Fruit fly (Drosophila melanogaster): ENCODE results near the gene Gmd.
A peak's percentile ranks its signal among the peaks of the same experiment; 100 is the strongest.

Gmd gene

DNA sequence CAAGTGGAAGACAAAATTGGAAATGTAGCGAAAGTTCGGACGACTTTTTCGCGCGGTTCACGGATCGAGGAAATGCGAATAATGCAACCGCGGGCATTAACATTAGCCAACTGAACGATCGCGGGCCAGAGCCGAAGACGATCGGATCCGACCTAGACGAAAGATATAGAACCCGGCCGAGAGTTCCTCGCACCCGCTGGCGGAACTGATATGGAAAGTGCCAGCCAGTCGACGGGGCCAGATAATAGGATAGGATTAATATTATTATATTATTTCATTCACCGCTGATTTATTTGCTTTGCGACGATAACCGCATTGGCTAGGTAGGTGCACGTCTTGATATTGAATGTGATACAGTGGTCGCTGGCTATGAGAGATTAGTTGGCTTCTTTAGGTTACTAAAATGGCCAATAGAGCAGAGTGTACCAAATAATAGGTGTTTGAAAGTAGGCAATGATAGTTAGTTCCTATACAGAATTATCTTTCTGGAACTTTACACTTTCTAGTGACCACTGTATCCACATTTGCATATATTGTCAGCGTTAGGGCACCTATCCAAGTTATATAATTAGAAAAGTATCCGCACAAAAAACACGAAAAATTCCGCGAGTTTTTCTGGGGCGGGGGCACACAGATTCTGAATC lies 22.7 kb upstream of the Gmd start:
- peak; percentile 80 for TF ChIP-seq EcR (GFP tag; optimal IDR thresholded peaks at IDR 0.05)
- TF ChIP-seq CG34367 (tag; optimal IDR thresholded peaks at IDR 0.05) = peak; percentile 54
- TF ChIP-seq CG15710 (tag; optimal IDR thresholded peaks at IDR 0.05) = peak; percentile 52
- TF ChIP-seq Pif1A (GFP tag; optimal IDR thresholded peaks at IDR 0.05) = peak; percentile 68
- peak; percentile 90 for TF ChIP-seq Ets98B (GFP tag; IDR thresholded peaks at IDR 0.05)
- peak; percentile 60 for TF ChIP-seq CG12605 (GFP tag; IDR thresholded peaks at IDR 0.05)
- no peak for TF ChIP-seq gl (tag; optimal IDR thresholded peaks at IDR 0.05)
- TF ChIP-seq CG13204 (GFP tag; optimal IDR thresholded peaks at IDR 0.05) = no peak
- TF ChIP-seq CG9948 (tag; optimal IDR thresholded peaks at IDR 0.05) = peak; percentile 53
- peak; percentile 83 for TF ChIP-seq rn (GFP tag; IDR thresholded peaks at IDR 0.05)
- TF ChIP-seq CG14655 (GFP tag; optimal IDR thresholded peaks at IDR 0.05) = peak; percentile 84
- TF ChIP-seq CG8301 (tag; optimal IDR thresholded peaks at IDR 0.05) = peak; percentile 78
- peak; percentile 87 for TF ChIP-seq CG32121 (GFP tag; IDR thresholded peaks at IDR 0.05)
- TF ChIP-seq Pif1B (GFP tag; optimal IDR thresholded peaks at IDR 0.05) = peak; percentile 65
- TF ChIP-seq CG8159 (tag; optimal IDR thresholded peaks at IDR 0.05) = peak; percentile 62
- TF ChIP-seq fd96Ca (GFP tag; IDR thresholded peaks at IDR 0.05) = peak; percentile 92
- TF ChIP-seq CG17806 (tag; optimal IDR thresholded peaks at IDR 0.05) = peak; percentile 48
- peak; percentile 87 for TF ChIP-seq CG4496 (GFP tag; IDR thresholded peaks at IDR 0.05)
- peak; percentile 37 for TF ChIP-seq Snoo (tag; optimal IDR thresholded peaks at IDR 0.05)
- TF ChIP-seq CG10348 (GFP tag; IDR thresholded peaks at IDR 0.05) = peak; percentile 36; the same call in 1 of the 2 replicates
- no peak for TF ChIP-seq D1 (tag; optimal IDR thresholded peaks at IDR 0.05)

DNA sequence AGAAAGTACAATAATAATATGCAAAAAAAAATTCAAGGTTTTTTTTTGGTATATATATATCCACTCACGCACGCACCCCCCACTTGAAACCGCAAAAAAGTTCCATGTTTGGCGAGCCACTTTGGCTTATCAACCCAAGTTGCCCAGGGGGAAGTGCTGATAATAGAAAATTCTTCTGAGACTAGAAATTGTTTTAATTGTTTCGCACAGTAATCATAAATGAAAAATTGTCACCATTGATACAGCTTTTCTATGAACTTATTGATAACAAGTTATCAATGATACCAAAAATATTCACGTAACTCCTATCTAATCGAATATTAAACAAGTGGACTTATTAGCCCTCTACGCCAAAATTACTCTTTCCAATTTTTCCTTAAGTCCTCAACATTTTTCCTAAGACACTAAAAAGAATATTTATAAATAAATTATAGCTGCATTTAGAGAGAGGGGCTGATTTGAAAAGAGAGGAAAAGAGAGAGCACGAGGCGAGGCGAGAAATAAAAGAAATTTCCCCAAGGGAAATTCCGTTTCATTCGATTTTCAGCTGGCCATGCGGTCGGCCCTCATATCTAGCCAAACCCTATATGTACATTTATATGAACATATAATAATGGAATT lies 21.9 kb upstream of the Gmd start:
- TF ChIP-seq Snoo (tag; optimal IDR thresholded peaks at IDR 0.05) = no peak
- no peak for TF ChIP-seq CG15710 (tag; optimal IDR thresholded peaks at IDR 0.05)
- TF ChIP-seq CG13204 (GFP tag; optimal IDR thresholded peaks at IDR 0.05) = no peak
- TF ChIP-seq CG8301 (tag; optimal IDR thresholded peaks at IDR 0.05) = no peak

DNA sequence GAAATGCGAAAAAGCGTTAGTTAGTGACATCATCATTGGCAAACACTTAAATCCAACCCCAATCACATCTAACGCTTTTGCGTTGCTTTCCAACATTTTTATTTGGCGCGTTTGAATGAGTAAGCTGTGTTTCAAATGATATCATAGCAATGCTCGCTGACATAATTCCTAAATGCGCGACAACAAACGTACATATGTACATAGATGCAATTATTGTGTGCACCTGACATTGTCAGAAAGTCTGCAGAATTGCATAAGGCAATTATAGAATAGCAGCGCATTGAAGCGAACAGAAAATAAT lies 21.4 kb upstream of the Gmd start:
- no peak for TF ChIP-seq Pif1B (GFP tag; optimal IDR thresholded peaks at IDR 0.05)
- TF ChIP-seq Ets98B (GFP tag; IDR thresholded peaks at IDR 0.05) = no peak
- no peak for TF ChIP-seq Snoo (tag; optimal IDR thresholded peaks at IDR 0.05)
- TF ChIP-seq CG4496 (GFP tag; IDR thresholded peaks at IDR 0.05) = no peak
- TF ChIP-seq CG14655 (GFP tag; optimal IDR thresholded peaks at IDR 0.05) = no peak
- TF ChIP-seq CG15710 (tag; optimal IDR thresholded peaks at IDR 0.05) = no peak
- no peak for TF ChIP-seq EcR (GFP tag; optimal IDR thresholded peaks at IDR 0.05)
- no peak for TF ChIP-seq CG8159 (tag; optimal IDR thresholded peaks at IDR 0.05)
- no peak for TF ChIP-seq CG9948 (tag; optimal IDR thresholded peaks at IDR 0.05)
- no peak for TF ChIP-seq CG13204 (GFP tag; optimal IDR thresholded peaks at IDR 0.05)
- no peak for TF ChIP-seq rn (GFP tag; IDR thresholded peaks at IDR 0.05)
- no peak for TF ChIP-seq CG17806 (tag; optimal IDR thresholded peaks at IDR 0.05)
- no peak for TF ChIP-seq CG12605 (GFP tag; IDR thresholded peaks at IDR 0.05)

DNA sequence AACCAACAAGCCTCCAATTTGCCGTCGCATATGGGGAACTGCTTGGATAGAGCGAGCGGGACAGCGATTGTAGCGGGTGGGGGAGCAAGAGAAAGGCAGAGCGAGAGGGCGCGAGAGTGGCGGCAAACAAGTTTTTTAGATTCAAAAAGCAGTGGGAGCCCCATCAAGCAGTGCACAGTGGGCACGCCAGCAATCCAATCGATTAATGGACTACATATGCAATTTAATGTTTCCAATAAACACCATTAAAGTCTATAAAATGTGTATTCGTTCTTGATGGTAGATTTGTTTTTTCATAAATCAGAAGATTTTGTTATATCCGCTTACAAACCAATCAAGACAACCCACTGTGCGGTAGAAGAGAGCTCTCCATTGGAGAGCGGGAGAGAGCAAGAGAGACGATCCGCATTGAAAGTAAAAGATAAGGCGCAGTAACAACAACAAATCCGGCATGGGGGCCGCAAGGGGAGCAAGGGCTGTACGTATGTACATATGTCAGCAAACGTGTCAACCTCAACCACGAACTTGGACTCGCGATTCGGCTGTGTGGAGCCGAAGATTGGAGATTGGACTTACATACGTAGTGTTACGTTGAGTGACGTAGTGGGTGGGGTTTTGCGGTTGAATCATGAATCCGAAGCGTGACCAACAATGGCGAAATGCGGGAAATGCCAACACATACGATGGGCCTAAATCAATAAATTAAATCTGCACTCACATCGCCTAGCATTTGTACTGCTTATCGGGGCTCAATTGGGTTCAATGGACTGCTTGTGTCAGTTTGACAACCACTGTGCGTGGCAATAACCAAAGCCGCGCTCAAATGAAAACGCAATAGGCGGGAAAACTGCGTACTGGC lies 20.8 kb upstream of the Gmd start:
- TF ChIP-seq D1 (tag; optimal IDR thresholded peaks at IDR 0.05) (peak; percentile 94), CG13204 (GFP tag; optimal IDR thresholded peaks at IDR 0.05) (peak; percentile 96), CG10348 (GFP tag; IDR thresholded peaks at IDR 0.05) (peak; percentile 96), fd96Ca (GFP tag; IDR thresholded peaks at IDR 0.05) (peak; percentile 99), CG12605 (GFP tag; IDR thresholded peaks at IDR 0.05) (peak; percentile 99), CG8301 (tag; optimal IDR thresholded peaks at IDR 0.05) (peak; percentile 100), CG4496 (GFP tag; IDR thresholded peaks at IDR 0.05) (peak; percentile 100), CG32121 (GFP tag; IDR thresholded peaks at IDR 0.05) (peak; percentile 99), CG34367 (tag; optimal IDR thresholded peaks at IDR 0.05) (peak; percentile 99), CG9948 (tag; optimal IDR thresholded peaks at IDR 0.05) (peak; percentile 99), Snoo (tag; optimal IDR thresholded peaks at IDR 0.05) (peak; percentile 99), Pif1A (GFP tag; optimal IDR thresholded peaks at IDR 0.05) (peak; percentile 99), EcR (GFP tag; optimal IDR thresholded peaks at IDR 0.05) (peak; percentile 95), Ets98B (GFP tag; IDR thresholded peaks at IDR 0.05) (peak; percentile 100), CG17806 (tag; optimal IDR thresholded peaks at IDR 0.05) (peak; percentile 99), rn (GFP tag; IDR thresholded peaks at IDR 0.05) (peak; percentile 98), CG15710 (tag; optimal IDR thresholded peaks at IDR 0.05) (peak; percentile 98), gl (tag; optimal IDR thresholded peaks at IDR 0.05) (peak; percentile 98), CG14655 (GFP tag; optimal IDR thresholded peaks at IDR 0.05) (peak; percentile 100), Pif1B (GFP tag; optimal IDR thresholded peaks at IDR 0.05) (peak; percentile 99), CG8159 (tag; optimal IDR thresholded peaks at IDR 0.05) (peak; percentile 99)

DNA sequence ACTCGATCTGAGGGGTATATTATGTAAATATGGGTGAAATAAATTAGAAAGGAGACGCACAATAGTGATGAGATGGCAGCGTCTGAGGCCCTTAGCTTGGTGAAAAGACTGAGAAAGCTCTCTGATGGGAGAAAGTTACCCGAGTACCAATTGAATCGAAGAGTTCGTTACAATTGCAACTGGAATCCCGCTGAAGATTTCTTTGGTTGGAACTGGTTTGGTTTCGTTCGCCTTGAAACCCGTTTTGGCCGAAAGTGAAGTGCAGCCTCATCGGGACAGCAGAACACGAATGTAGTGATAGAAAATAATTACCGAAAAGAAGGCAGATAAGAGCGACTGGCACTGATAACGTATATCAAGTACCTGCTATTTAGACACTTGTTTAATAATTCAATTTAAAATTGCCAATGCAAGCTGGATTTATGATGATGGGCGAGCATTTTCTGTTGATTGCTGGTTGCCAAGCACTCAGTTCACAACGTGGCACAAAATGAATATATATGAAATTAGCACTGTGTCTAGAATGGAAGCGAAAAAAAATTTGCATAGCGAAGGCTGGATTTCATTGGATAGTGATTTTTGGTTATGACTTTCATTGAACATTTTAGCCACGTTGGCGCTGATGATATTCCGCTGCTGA lies 19.6 kb upstream of the Gmd start:
- TF ChIP-seq CG17806 (tag; optimal IDR thresholded peaks at IDR 0.05) (no peak), CG4496 (GFP tag; IDR thresholded peaks at IDR 0.05) (no peak)
